Worm (Caenorhabditis elegans): ENCODE results near the gene F49C12.12.

Gene F49C12.12

DNA sequence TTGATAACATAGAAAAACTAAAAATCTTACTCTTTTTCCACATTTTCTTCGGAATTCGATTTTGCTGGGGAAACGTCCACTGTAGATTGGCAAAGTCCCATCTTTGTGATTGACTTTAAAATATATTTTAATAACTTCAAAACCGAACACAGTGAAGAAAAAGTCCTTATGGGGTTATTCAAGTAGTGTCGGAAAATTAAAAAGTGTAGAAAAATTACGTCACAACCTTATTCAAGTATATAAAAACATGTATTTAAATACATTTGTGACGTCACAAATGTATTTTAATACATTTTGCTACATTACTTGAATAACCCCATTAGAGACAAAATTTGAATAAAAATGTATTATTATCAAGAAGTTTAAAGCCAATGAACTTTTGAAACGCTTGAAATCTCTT is 8.1 kb downstream of the F49C12.12 start, which contains the start of gene F49C12.7:
TSS of gene F49C12.7 (minus strand) at position 101 of the 400 bp plus-strand sequence.
- peak; percentile 89 for TF ChIP-seq zip-8 (tag; optimal IDR thresholded peaks at IDR 0.05)

DNA sequence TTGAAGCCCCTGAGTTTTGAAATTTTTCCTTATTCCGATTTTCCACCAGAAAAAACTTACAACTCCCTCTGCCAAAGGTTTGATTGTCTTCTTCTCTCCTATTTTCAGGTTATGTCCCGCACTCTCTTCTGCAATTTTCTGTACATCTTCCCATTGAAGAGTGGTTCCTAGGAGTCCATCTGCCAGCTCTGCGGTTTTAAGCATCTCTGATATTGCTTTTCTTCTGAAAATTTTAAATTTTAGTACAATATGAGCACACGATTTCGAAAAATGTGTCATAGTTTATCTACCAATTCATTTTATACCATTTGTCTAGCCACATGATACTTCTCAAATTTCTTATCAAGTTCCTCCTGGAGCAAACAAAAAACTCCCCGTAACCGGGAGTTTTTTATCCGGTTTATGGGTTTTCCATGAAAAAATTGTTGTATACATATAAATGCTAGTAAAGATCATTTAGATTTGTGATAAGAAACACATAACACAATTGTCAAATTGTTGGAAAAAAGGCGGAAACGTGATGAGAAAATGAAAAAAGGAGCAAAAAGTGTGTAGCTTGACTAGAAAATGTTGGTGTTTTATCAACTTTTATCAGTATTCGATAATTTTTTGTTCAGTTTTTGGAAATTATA is 9.8 kb downstream of the F49C12.12 start:
- TF ChIP-seq sptf-1 (tag; optimal IDR thresholded peaks at IDR 0.05) = no peak
- no peak for TF ChIP-seq nhr-12 (tag; optimal IDR thresholded peaks at IDR 0.05)
- no peak for TF ChIP-seq nhr-2 (tag; optimal IDR thresholded peaks at IDR 0.05)
- no peak for TF ChIP-seq blmp-1 (tag; optimal IDR thresholded peaks at IDR 0.05)
- TF ChIP-seq sem-2 (GFP tag; optimal IDR thresholded peaks at IDR 0.05) = no peak
- TF ChIP-seq bed-3 (GFP tag; optimal IDR thresholded peaks at IDR 0.05) = no peak
- TF ChIP-seq lsy-2 (tag; optimal IDR thresholded peaks at IDR 0.05) = no peak
- TF ChIP-seq hlh-1 (tag; optimal IDR thresholded peaks at IDR 0.05) = no peak
- TF ChIP-seq elt-3 (tag; optimal IDR thresholded peaks at IDR 0.05) = no peak
- no peak for TF ChIP-seq lin-13 (tag; optimal IDR thresholded peaks at IDR 0.05)
- TF ChIP-seq drap-1 (GFP tag; optimal IDR thresholded peaks at IDR 0.05) = no peak

DNA sequence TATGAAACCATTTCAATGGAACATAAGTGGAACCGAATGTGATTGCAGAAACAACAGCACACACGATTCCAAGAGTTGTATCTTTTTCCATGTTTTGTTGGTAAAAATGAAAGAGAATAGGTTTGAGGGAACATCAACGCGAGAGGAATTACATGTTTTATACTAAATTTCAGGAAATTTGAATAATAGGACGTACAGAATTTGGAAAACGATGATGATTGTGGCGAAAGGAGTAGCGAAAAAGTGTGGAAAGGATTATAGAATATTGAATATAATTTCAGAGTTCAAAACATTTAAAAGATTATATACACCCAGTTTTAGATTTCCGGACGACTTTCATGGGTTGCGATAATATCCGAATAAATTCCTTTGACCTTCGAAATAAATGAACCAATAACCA is 11.9 kb downstream of the F49C12.12 start, which contains the start of gene F49C12.6:
TSS of gene F49C12.6 (minus strand) at position 101 of the 400 bp plus-strand sequence.
- no peak for TF ChIP-seq mep-1 (tag; optimal IDR thresholded peaks at IDR 0.05)
- TF ChIP-seq mab-5 (tag; optimal IDR thresholded peaks at IDR 0.05) = no peak
- no peak for TF ChIP-seq sptf-1 (tag; optimal IDR thresholded peaks at IDR 0.05)
- TF ChIP-seq lin-32 (GFP tag; optimal IDR thresholded peaks at IDR 0.05) = no peak
- no peak for TF ChIP-seq ceh-43 (GFP tag; optimal IDR thresholded peaks at IDR 0.05)
- TF ChIP-seq lsy-2 (tag; optimal IDR thresholded peaks at IDR 0.05) = no peak
- TF ChIP-seq nhr-12 (tag; optimal IDR thresholded peaks at IDR 0.05) = no peak
- no peak for TF ChIP-seq ces-1 (GFP tag; optimal IDR thresholded peaks at IDR 0.05)
- TF ChIP-seq unc-120 (tag; optimal IDR thresholded peaks at IDR 0.05; ENCODE audit: poor library complexity, severe bottlenecking) = no peak

DNA sequence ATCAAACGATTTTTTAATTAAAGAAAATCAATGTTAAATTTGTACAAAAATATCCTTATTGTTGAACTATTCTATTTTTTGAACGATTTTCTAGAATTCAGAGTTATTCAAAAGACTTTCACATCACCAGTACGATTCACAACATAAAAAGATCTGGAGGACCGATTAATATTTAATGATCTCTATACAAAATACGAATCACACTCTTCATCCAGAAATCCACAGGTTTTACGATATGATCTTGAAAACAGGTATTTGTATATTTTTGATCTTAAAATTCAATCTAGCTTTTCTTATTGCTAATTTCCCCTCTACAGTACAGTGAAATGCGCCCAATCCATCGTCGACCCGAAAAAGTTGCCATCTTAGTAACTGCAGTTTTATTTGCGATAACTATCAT is 16.3 kb downstream of the F49C12.12 start, which contains the start of gene F49C12.5:
TSS of gene F49C12.5 (plus strand) at position 301 of the 400 bp plus-strand sequence.
- no peak for TF ChIP-seq M03D4.4 (tag; optimal IDR thresholded peaks at IDR 0.05)
- TF ChIP-seq mls-2 (tag; optimal IDR thresholded peaks at IDR 0.05) = no peak
- no peak for TF ChIP-seq hlh-1 (tag; optimal IDR thresholded peaks at IDR 0.05)
- no peak for TF ChIP-seq unc-120 (tag; optimal IDR thresholded peaks at IDR 0.05; ENCODE audit: poor library complexity, severe bottlenecking)
- TF ChIP-seq nhr-12 (tag; optimal IDR thresholded peaks at IDR 0.05) = no peak
- no peak for TF ChIP-seq ceh-43 (GFP tag; optimal IDR thresholded peaks at IDR 0.05)

- TF ChIP-seq nhr-28 (tag; optimal IDR thresholded peaks at IDR 0.05) (no peak), elt-1 (tag; optimal IDR thresholded peaks at IDR 0.05; ENCODE audit: borderline replicate concordance, insufficient read depth) (peak; percentile 61)
These were observed 16.9 kb downstream of the F49C12.12 start, which contains the start of gene F49C12.4 for ce11 chrIV:9303994-9304393. Gene F49C12.4 (minus strand): TSS chrIV:9304094.

DNA sequence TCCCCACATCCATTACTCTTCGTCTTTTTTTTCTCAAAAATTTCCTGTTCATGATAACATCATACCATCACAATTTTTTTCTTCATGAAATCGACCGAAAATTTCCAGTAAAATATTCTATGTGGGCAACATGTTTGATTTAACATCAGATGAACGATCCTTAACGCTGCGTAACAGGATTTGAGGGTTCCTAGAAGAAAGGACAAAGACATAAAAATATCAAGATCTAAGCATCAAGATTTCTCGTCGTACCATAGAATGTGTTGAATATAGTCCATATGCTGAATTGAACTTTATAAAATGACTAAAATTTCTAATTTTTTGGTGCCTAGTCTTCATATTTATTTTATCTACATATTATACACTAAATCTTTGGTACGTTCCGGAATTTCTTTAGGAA is 20.8 kb downstream of the F49C12.12 start, which contains the start of gene F49C12.3:
TSS of gene F49C12.3 (plus strand) at position 301 of the 400 bp plus-strand sequence.
- TF ChIP-seq nhr-76 (tag; optimal IDR thresholded peaks at IDR 0.05) = no peak
- TF ChIP-seq blmp-1 (tag; optimal IDR thresholded peaks at IDR 0.05) = no peak
- TF ChIP-seq snpc-4 (tag; optimal IDR thresholded peaks at IDR 0.05) = no peak
- no peak for TF ChIP-seq tbx-8 (GFP tag; optimal IDR thresholded peaks at IDR 0.05)
- TF ChIP-seq ceh-43 (GFP tag; optimal IDR thresholded peaks at IDR 0.05) = no peak
- TF ChIP-seq nhr-28 (tag; optimal IDR thresholded peaks at IDR 0.05) = no peak
- no peak for TF ChIP-seq unc-120 (tag; optimal IDR thresholded peaks at IDR 0.05; ENCODE audit: poor library complexity, severe bottlenecking)
- TF ChIP-seq zip-8 (tag; optimal IDR thresholded peaks at IDR 0.05) = no peak
- TF ChIP-seq flh-1 (GFP tag; optimal IDR thresholded peaks at IDR 0.05) = no peak

DNA sequence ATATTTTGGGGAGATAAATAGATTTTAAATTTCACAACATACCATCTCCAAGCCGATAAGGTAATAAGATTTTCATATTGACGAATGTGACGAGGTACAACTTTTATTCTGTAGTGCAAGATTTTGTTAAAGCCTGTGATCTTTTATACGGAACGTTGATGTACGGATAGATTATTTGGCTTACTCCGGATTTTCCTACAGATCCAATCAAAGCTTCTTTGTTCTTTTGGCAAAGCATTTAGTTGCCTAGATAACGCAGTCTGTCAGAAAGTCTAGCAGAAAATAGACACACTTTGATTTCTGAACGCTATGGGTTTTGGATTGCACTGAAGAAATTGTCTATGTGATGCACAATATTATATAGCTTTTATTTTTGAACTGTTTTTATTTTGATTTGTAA is 21.7 kb downstream of the F49C12.12 start, which contains the start of gene F49C12.2:
TSS of gene F49C12.2 (minus strand) at position 101 of the 400 bp plus-strand sequence.
- TF ChIP-seq bed-3 (GFP tag; optimal IDR thresholded peaks at IDR 0.05) = no peak
- TF ChIP-seq elt-3 (tag; optimal IDR thresholded peaks at IDR 0.05) = no peak
- no peak for TF ChIP-seq M03D4.4 (tag; optimal IDR thresholded peaks at IDR 0.05)
- no peak for TF ChIP-seq lsy-2 (tag; optimal IDR thresholded peaks at IDR 0.05)
